Fruit fly (Drosophila melanogaster) whole organism, wandering third instar larva: ENCODE results near the gene CG10184.

Source experiments
- CrebA ChIP-seq: fragments of 200-800 bp; sonication (Bioruptor generic); optimal IDR thresholded peaks from 2 replicates; lab custom pipeline; 2016; ENCODE audit warnings: missing biosample characterization, mild to moderate bottlenecking, missing genetic modification characterization, borderline replicate concordance
- GATAd ChIP-seq: sonication (Bioruptor generic); optimal IDR thresholded peaks from 2 replicates; lab custom pipeline; 2016; ENCODE audit warnings: missing biosample characterization, missing genetic modification characterization
- Hnf4 ChIP-seq: fragments of 200-800 bp; sonication (Bioruptor generic); optimal IDR thresholded peaks from 2 replicates; lab custom pipeline; 2016; ENCODE audit warnings: missing biosample characterization, mild to moderate bottlenecking, missing genetic modification characterization
- Mio ChIP-seq: sonication (Bioruptor generic); optimal IDR thresholded peaks from 2 replicates; lab custom pipeline; 2016; ENCODE audit warnings: missing biosample characterization, missing genetic modification characterization
- OdsH ChIP-seq: fragments of 200-800 bp; sonication (Bioruptor generic); optimal IDR thresholded peaks from 2 replicates; lab custom pipeline; 2016; ENCODE audit warnings: missing biosample characterization, mild to moderate bottlenecking, missing genetic modification characterization
- Rel ChIP-seq, 2 experiments: fragments of 200-800 bp; sonication (Bioruptor generic) in 1 of 2; optimal IDR thresholded peaks; 2 replicates in 1 of 2; 3 replicates in 1 of 2; lab custom pipeline; 2016 to 2019; ENCODE audit warnings: mild to moderate bottlenecking in 2 of 2, missing biosample characterization in 2 of 2, missing genetic modification characterization in 2 of 2, moderate library complexity in 1 of 2
- Sp1 ChIP-seq: fragments of 200-800 bp; sonication (Bioruptor generic); optimal IDR thresholded peaks from 3 replicates; lab custom pipeline; 2019; ENCODE audit warnings: missing biosample characterization, mild to moderate bottlenecking, missing genetic modification characterization, moderate library complexity
- br ChIP-seq: fragments of 200-800 bp; sonication (Bioruptor generic); optimal IDR thresholded peaks from 2 replicates; lab custom pipeline; 2016; ENCODE audit warnings: missing biosample characterization, missing genetic modification characterization
- brk ChIP-seq: fragments of 200-800 bp; sonication (Bioruptor generic); optimal IDR thresholded peaks from 2 replicates; lab custom pipeline; 2016; ENCODE audit warnings: missing biosample characterization, mild to moderate bottlenecking, missing genetic modification characterization
- fru ChIP-seq: fragments of 200-800 bp; sonication (Bioruptor generic); optimal IDR thresholded peaks from 3 replicates; lab custom pipeline; 2016; ENCODE audit warnings: missing biosample characterization, mild to moderate bottlenecking, missing genetic modification characterization
- psq ChIP-seq: fragments of 200-800 bp; sonication (Bioruptor generic); optimal IDR thresholded peaks from 3 replicates; lab custom pipeline; 2017; ENCODE audit warnings: missing biosample characterization, mild to moderate bottlenecking, missing genetic modification characterization, moderate library complexity
- sage ChIP-seq: fragments of 200-800 bp; sonication (Bioruptor generic); optimal IDR thresholded peaks from 2 replicates; lab custom pipeline; 2016; ENCODE audit warnings: missing biosample characterization, mild to moderate bottlenecking, missing genetic modification characterization
- sv ChIP-seq: fragments of 200-800 bp; sonication (Bioruptor generic); optimal IDR thresholded peaks from 3 replicates; lab custom pipeline; 2016; ENCODE audit warnings: missing biosample characterization, missing genetic modification characterization
- usp ChIP-seq: fragments of >200 bp; optimal IDR thresholded peaks from 2 replicates; lab custom pipeline; 2017; ENCODE audit warnings: missing biosample characterization, missing genetic modification characterization

Gene CG10184

DNA sequence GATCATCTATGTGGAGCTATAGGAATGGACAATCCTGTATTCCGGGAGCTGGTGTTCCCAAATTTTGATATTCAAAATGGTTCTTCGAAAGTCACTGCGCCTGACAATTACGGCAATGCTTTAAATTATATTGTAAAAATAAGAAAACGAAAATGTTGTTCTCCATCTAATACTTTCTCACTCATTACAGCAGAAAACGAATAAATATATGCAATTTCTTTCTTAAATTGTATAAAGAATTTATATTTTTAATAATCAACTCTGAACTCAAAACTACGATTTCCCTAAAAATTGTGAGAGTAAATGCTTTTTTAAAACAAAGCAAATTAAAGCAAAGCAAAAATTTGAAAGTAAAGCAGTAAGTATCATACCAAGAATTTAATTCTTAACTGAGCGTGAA is 48.5 kb downstream of the CG10184 start, which contains the start of gene CG10164:
TSS of gene CG10164 (minus strand) at position 101 of the 400 bp plus-strand sequence.
- TF ChIP-seq fru = no peak
- no peak for TF ChIP-seq psq
- TF ChIP-seq sage (GFP tag; lab: Kevin White, UChicago) = no peak
- TF ChIP-seq Rel (GFP tag; optimal IDR thresholded peaks at IDR 0.05; lab: Kevin White, UChicago) = no peak
- TF ChIP-seq Rel (tag; optimal IDR thresholded peaks at IDR 0.05; lab: Kevin White, UChicago) = no peak
- no peak for TF ChIP-seq GATAd (GFP tag; lab: Kevin White, UChicago)
- TF ChIP-seq usp (GFP tag; lab: Kevin White, UChicago) = no peak
- TF ChIP-seq Sp1 (GFP tag; lab: Kevin White, UChicago) = no peak
- TF ChIP-seq brk (GFP tag; lab: Kevin White, UChicago) = no peak
- TF ChIP-seq Mio (GFP tag; lab: Kevin White, UChicago) = no peak
- TF ChIP-seq CrebA = no peak
- no peak for TF ChIP-seq br (GFP tag; lab: Kevin White, UChicago)
- TF ChIP-seq OdsH = no peak
- TF ChIP-seq Hnf4 (GFP tag; lab: Kevin White, UChicago) = no peak
- no peak for TF ChIP-seq sv (GFP tag; lab: Kevin White, UChicago)
